Worm (Caenorhabditis elegans) whole organism, L2 larva: Measurements from ENCODE around the gene srbc-79.

Experiments
- C34F6.9 ChIP-seq: fragments of 150-350 bp; optimal IDR thresholded peaks from 2 replicates; lab custom pipeline; 2014; ENCODE audit warnings: missing biosample characterization, missing genetic modification characterization
- alr-1 ChIP-seq: fragments of 150-350 bp; optimal IDR thresholded peaks from 2 replicates; lab custom pipeline; 2014; ENCODE audit warnings: missing biosample characterization, missing genetic modification characterization
- ama-1 ChIP-seq: fragments of 150-350 bp; optimal IDR thresholded peaks from 2 replicates; lab custom pipeline; 2018; ENCODE audit warnings: inconsistent platforms
- elt-1 ChIP-seq: fragments of 150-350 bp; optimal IDR thresholded peaks from 2 replicates; lab custom pipeline; 2014; ENCODE audit warnings: missing biosample characterization, missing genetic modification characterization
- lin-11 ChIP-seq: fragments of 150-350 bp; sonication (generic microtip); optimal IDR thresholded peaks from 2 replicates; lab custom pipeline; 2014; ENCODE audit warnings: missing biosample characterization, missing genetic modification characterization, inconsistent platforms, mixed read lengths
- lin-13 ChIP-seq: fragments of 150-350 bp; optimal IDR thresholded peaks from 2 replicates; lab custom pipeline; 2014; ENCODE audit warnings: missing biosample characterization, missing genetic modification reagents, missing genetic modification characterization
- lin-39 ChIP-seq: fragments of 150-350 bp; optimal IDR thresholded peaks from 2 replicates; lab custom pipeline; 2014; ENCODE audit warnings: missing biosample characterization, missing genetic modification reagents, missing genetic modification characterization
- nhr-6 ChIP-seq: fragments of 150-350 bp; optimal IDR thresholded peaks from 2 replicates; lab custom pipeline; 2014; ENCODE audit warnings: missing biosample characterization, missing genetic modification characterization
- unc-39 ChIP-seq: fragments of 150-350 bp; optimal IDR thresholded peaks from 2 replicates; lab custom pipeline; 2014; ENCODE audit warnings: missing biosample characterization, missing genetic modification characterization
- unc-62 ChIP-seq: fragments of 150-350 bp; optimal IDR thresholded peaks from 2 replicates; lab custom pipeline; 2014; ENCODE audit warnings: missing biosample characterization, missing genetic modification reagents, missing genetic modification characterization

DNA sequence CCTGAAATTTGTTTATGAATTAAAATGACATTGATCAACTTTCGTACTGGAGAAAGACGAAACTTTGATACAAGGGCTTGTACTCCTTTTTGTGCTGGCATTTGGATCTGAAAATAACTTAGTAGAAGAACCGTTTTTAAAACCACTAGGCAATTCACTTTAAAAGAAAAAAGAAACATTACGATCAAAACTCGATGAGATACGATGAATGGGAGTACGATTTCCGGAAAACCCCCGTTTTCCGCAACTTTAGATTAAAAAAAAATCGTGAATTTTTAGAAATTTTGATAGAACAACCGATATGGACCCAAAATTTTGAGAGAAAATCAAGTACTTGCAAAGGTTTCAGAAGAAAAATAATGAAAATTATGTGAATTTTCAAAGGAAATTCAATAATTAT lies 21.9 kb downstream of the srbc-79 start, which contains the start of gene B0250.8:
- TF ChIP-seq lin-13 (GFP tag; lab: Kevin White, UChicago): no peak
- no peak for TF ChIP-seq alr-1
- TF ChIP-seq ama-1 (lab: Kevin White, UChicago): no peak
- TF ChIP-seq lin-11 (tag; lab: Kevin White, UChicago): no peak
- TF ChIP-seq elt-1: no peak
- no peak for TF ChIP-seq unc-62 (GFP tag; lab: Kevin White, UChicago)
- no peak for TF ChIP-seq lin-39 (tag; lab: Kevin White, UChicago)
- TF ChIP-seq unc-39: no peak
- no peak for TF ChIP-seq nhr-6
- TF ChIP-seq C34F6.9 (tag; lab: Kevin White, UChicago): no peak
